Worm (Caenorhabditis elegans) whole organism, midembryonic: ENCODE measurements around the gene Y66C5A.2.
A peak's percentile ranks its signal among the peaks of the same experiment; 100 is the strongest.

Source experiments
- cog-1 ChIP-seq: sonication (generic microtip); optimal IDR thresholded peaks from 2 replicates; lab custom pipeline; 2016; ENCODE audit warnings: missing genetic modification characterization, missing compliant biosample characterization
- flt-1 ChIP-seq: fragments of 200-800 bp; sonication (Bioruptor generic); IDR thresholded peaks from 2 replicates; pipeline ENCODE4 v1.3.6; 2022; ENCODE audit warnings: missing genetic modification characterization, missing compliant biosample characterization
- klf-2 ChIP-seq: fragments of 200-800 bp; sonication (Bioruptor generic); conservative IDR thresholded peaks from 2 replicates; pipeline ENCODE4 v1.3.6; 2022; ENCODE audit warnings: missing genetic modification reagents, missing genetic modification characterization, missing compliant biosample characterization
- med-1 ChIP-seq: sonication (generic microtip); optimal IDR thresholded peaks from 2 replicates; lab custom pipeline; 2017; ENCODE audit warnings: missing genetic modification characterization, mild to moderate bottlenecking, missing compliant biosample characterization, antibody characterized with exemption, missing genetic modification reagents; ENCODE audit not compliant: insufficient read depth
- ztf-23 ChIP-seq: fragments of 200-800 bp; sonication (Bioruptor generic); IDR thresholded peaks from 2 replicates; pipeline ENCODE4 v1.3.6; 2022; ENCODE audit warnings: missing genetic modification reagents, missing genetic modification characterization, missing compliant biosample characterization

ce11 chrX:14478743-14479428 is 18.4 kb downstream of the Y66C5A.2 start, which contains the start of gene M163.11:
- TF ChIP-seq flt-1 (GFP tag; lab: Robert Waterston, UW) = no peak
- no peak for TF ChIP-seq klf-2 (GFP tag; lab: Robert Waterston, UW)
- no peak for TF ChIP-seq cog-1
- TF ChIP-seq med-1 (GFP tag; lab: Kevin White, UChicago) = no peak
- 0 out of 2 replicates have a peak, but pooled peaks have one; percentile 46 for TF ChIP-seq ztf-23 (GFP tag; lab: Robert Waterston, UW)
